Worm (Caenorhabditis elegans) whole organism, L3 larva: ENCODE results near the gene acp-4.

Experiments
- ama-1 ChIP-seq: fragments of 150-350 bp; optimal IDR thresholded peaks from 2 replicates; lab custom pipeline; 2018
- ceh-28 ChIP-seq: fragments of 150-350 bp; optimal IDR thresholded peaks from 2 replicates; lab custom pipeline; 2014; ENCODE audit warnings: missing biosample characterization, missing genetic modification reagents, missing genetic modification characterization
- ceh-82 ChIP-seq: fragments of 150-350 bp; optimal IDR thresholded peaks from 2 replicates; lab custom pipeline; 2014; ENCODE audit warnings: missing biosample characterization, missing genetic modification characterization
- elt-3 ChIP-seq, 3 experiments: fragments of 150-350 bp in 1 of 3; sonication (generic microtip) in 2 of 3; optimal IDR thresholded peaks; 2 replicates in 2 of 3; 4 replicates in 1 of 3; lab custom pipeline; 2014 to 2017; ENCODE audit warnings: missing biosample characterization in 3 of 3, missing genetic modification characterization in 3 of 3
- fkh-10 ChIP-seq: sonication (generic microtip); optimal IDR thresholded peaks from 2 replicates; lab custom pipeline; 2017; ENCODE audit warnings: missing biosample characterization, missing genetic modification reagents, missing genetic modification characterization
- jun-1 ChIP-seq: fragments of 150-350 bp; optimal IDR thresholded peaks from 2 replicates; lab custom pipeline; 2014; ENCODE audit warnings: missing biosample characterization, missing genetic modification reagents, missing genetic modification characterization
- mdl-1 ChIP-seq: fragments of 150-350 bp; optimal IDR thresholded peaks from 2 replicates; lab custom pipeline; 2014; ENCODE audit warnings: missing biosample characterization, missing genetic modification characterization
- nhr-12 ChIP-seq: fragments of 150-350 bp; optimal IDR thresholded peaks from 2 replicates; lab custom pipeline; 2014; ENCODE audit warnings: missing biosample characterization, missing genetic modification characterization
- snpc-4 ChIP-seq: fragments of 150-350 bp; optimal IDR thresholded peaks from 2 replicates; lab custom pipeline; 2014; ENCODE audit warnings: missing biosample characterization, missing genetic modification characterization
- unc-39 ChIP-seq: sonication (generic microtip); optimal IDR thresholded peaks from 4 replicates; lab custom pipeline; 2017; ENCODE audit warnings: missing biosample characterization, missing genetic modification characterization

ce11 chrII:8419015-8419414 is 15.9 kb downstream of the acp-4 start:
- TF ChIP-seq ama-1 (no peak), fkh-10 (GFP tag; lab: Kevin White, UChicago) (no peak), mdl-1 (tag; lab: Kevin White, UChicago) (no peak), ceh-82 (tag; lab: Kevin White, UChicago) (no peak), unc-39 (tag; lab: Kevin White, UChicago) (no peak), snpc-4 (tag; lab: Kevin White, UChicago) (no peak), ceh-28 (tag; lab: Kevin White, UChicago) (no peak), elt-3 (tag; optimal IDR thresholded peaks at IDR 0.05; lab: Kevin White, UChicago) (no peak), nhr-12 (no peak), jun-1 (tag; lab: Kevin White, UChicago) (no peak)
